Worm (Caenorhabditis elegans) whole organism, mixed stage, embryonic: ENCODE data around the gene ttr-17.

ENCODE experiments used
- ces-1 ChIP-seq: fragments of 150-350 bp; optimal IDR thresholded peaks from 2 replicates; lab custom pipeline; 2014; ENCODE audit warnings: missing biosample characterization, missing genetic modification reagents, missing genetic modification characterization
- elt-1 ChIP-seq: sonication (generic microtip); optimal IDR thresholded peaks from 2 replicates; lab custom pipeline; 2017; ENCODE audit warnings: missing genetic modification characterization, mild to moderate bottlenecking, missing compliant biosample characterization, antibody characterized with exemption, moderate library complexity, borderline replicate concordance; ENCODE audit not compliant: insufficient read depth
- elt-3 ChIP-seq: fragments of 150-350 bp; optimal IDR thresholded peaks from 2 replicates; lab custom pipeline; 2014; ENCODE audit warnings: missing biosample characterization, missing genetic modification characterization
- flh-1 ChIP-seq: fragments of 200-800 bp; sonication (Bioruptor generic); optimal IDR thresholded peaks from 2 replicates; lab custom pipeline; 2018; ENCODE audit warnings: mild to moderate bottlenecking, missing genetic modification characterization, moderate library complexity, missing compliant biosample characterization
- lsy-2 ChIP-seq: fragments of 150-350 bp; optimal IDR thresholded peaks from 2 replicates; lab custom pipeline; 2014; ENCODE audit warnings: missing biosample characterization, missing genetic modification characterization
- mep-1 ChIP-seq: fragments of 150-350 bp; optimal IDR thresholded peaks from 2 replicates; lab custom pipeline; 2017; ENCODE audit warnings: missing biosample characterization, missing genetic modification reagents, missing genetic modification characterization, inconsistent platforms
- nhr-76 ChIP-seq: sonication (generic microtip); optimal IDR thresholded peaks from 2 replicates; lab custom pipeline; 2017; ENCODE audit warnings: missing biosample characterization, missing genetic modification characterization
- pha-4 ChIP-seq: fragments of 150-350 bp; optimal IDR thresholded peaks from 2 replicates; lab custom pipeline; 2018; ENCODE audit warnings: missing biosample characterization, missing genetic modification reagents, missing genetic modification characterization
- tbx-8 ChIP-seq: fragments of 200-800 bp; sonication (Bioruptor generic); optimal IDR thresholded peaks from 2 replicates; lab custom pipeline; 2018; ENCODE audit warnings: mild to moderate bottlenecking, missing genetic modification characterization, moderate library complexity, missing compliant biosample characterization
- unc-62 ChIP-seq: fragments of 150-350 bp; optimal IDR thresholded peaks from 2 replicates; lab custom pipeline; 2014; ENCODE audit warnings: missing biosample characterization, missing genetic modification reagents, missing genetic modification characterization
- ztf-11 ChIP-seq: fragments of 150-350 bp; optimal IDR thresholded peaks from 2 replicates; lab custom pipeline; 2014; ENCODE audit warnings: missing biosample characterization, missing genetic modification characterization

ce11 chrIV:11101383-11101782, 34.6 kb upstream of the ttr-17 start, which contains the start of gene srlf-18:
- no peak for TF ChIP-seq mep-1 (tag; lab: Kevin White, UChicago)
- TF ChIP-seq tbx-8 (GFP tag; lab: Kevin White, UChicago): no peak
- no peak for TF ChIP-seq pha-4 (tag; lab: Kevin White, UChicago)
- no peak for TF ChIP-seq lsy-2 (tag; lab: Kevin White, UChicago)
- no peak for TF ChIP-seq elt-1 (tag; lab: Kevin White, UChicago)
- no peak for TF ChIP-seq unc-62 (GFP tag; lab: Kevin White, UChicago)
- TF ChIP-seq elt-3: no peak
- TF ChIP-seq ces-1 (GFP tag; lab: Kevin White, UChicago): no peak
- TF ChIP-seq ztf-11 (tag; lab: Kevin White, UChicago): no peak
- no peak for TF ChIP-seq flh-1
- TF ChIP-seq nhr-76 (tag; lab: Kevin White, UChicago): no peak
